Fruit fly (Drosophila melanogaster) whole organism, embryonic: ENCODE measurements around the gene CG46458.

Experiments used
- Atf-2 ChIP-seq: fragments of 200-800 bp; sonication (Bioruptor generic); optimal IDR thresholded peaks from 2 replicates; lab custom pipeline; 2016; ENCODE audit warnings: missing biosample characterization, missing genetic modification characterization
- CG10209 ChIP-seq: fragments of 200-800 bp; sonication (Bioruptor generic); optimal IDR thresholded peaks from 3 replicates; lab custom pipeline; 2017; ENCODE audit warnings: missing biosample characterization, mild to moderate bottlenecking, missing genetic modification characterization, missing genetic modification reagents
- CG10462 ChIP-seq: fragments of 200-800 bp; sonication (Bioruptor generic); optimal IDR thresholded peaks from 2 replicates; lab custom pipeline; 2016; ENCODE audit warnings: missing biosample characterization, missing genetic modification characterization
- CG12219 ChIP-seq: fragments of 200-800 bp; sonication (Bioruptor generic); optimal IDR thresholded peaks from 3 replicates; lab custom pipeline; 2018; ENCODE audit warnings: missing biosample characterization, mild to moderate bottlenecking, missing genetic modification characterization
- CG12299 ChIP-seq: fragments of 200-800 bp; sonication (Bioruptor generic); optimal IDR thresholded peaks from 2 replicates; lab custom pipeline; 2018; ENCODE audit warnings: missing biosample characterization, mild to moderate bottlenecking, missing genetic modification characterization
- CG1529 ChIP-seq: fragments of 200-800 bp; sonication (Bioruptor generic); optimal IDR thresholded peaks from 3 replicates; lab custom pipeline; 2018; ENCODE audit warnings: missing biosample characterization, missing genetic modification characterization
- CG17912 ChIP-seq: fragments of 200-800 bp; sonication (Bioruptor generic); optimal IDR thresholded peaks from 2 replicates; lab custom pipeline; 2018; ENCODE audit warnings: missing biosample characterization, mild to moderate bottlenecking, missing genetic modification characterization
- CG18619 ChIP-seq: fragments of 200-800 bp; sonication (Bioruptor generic); optimal IDR thresholded peaks from 3 replicates; lab custom pipeline; 2017; ENCODE audit warnings: missing biosample characterization, mild to moderate bottlenecking, missing genetic modification characterization
- CG2678 ChIP-seq: fragments of 200-800 bp; sonication (Bioruptor generic); optimal IDR thresholded peaks from 3 replicates; lab custom pipeline; 2019; ENCODE audit warnings: missing biosample characterization, mild to moderate bottlenecking, missing genetic modification characterization, moderate library complexity
- CG34224 ChIP-seq: fragments of 200-800 bp; sonication (Bioruptor generic); IDR thresholded peaks from 3 replicates; pipeline ENCODE4 v1.3.6; 2022; ENCODE audit warnings: missing biosample characterization, missing genetic modification characterization; ENCODE audit not compliant: partially characterized antibody
- CG3838 ChIP-seq: fragments of 200-800 bp; sonication (Bioruptor generic); optimal IDR thresholded peaks from 3 replicates; lab custom pipeline; 2016; ENCODE audit warnings: missing biosample characterization, missing genetic modification characterization
- CG4360 ChIP-seq: fragments of 200-800 bp; sonication (Bioruptor generic); IDR thresholded peaks from 2 replicates; pipeline ENCODE4 v1.3.6; 2022; ENCODE audit warnings: missing biosample characterization, missing genetic modification characterization
- CG4730 ChIP-seq: fragments of 200-800 bp; sonication (Bioruptor generic); IDR thresholded peaks from 2 replicates; pipeline ENCODE4 v1.3.6; 2022; ENCODE audit warnings: missing biosample characterization, missing genetic modification characterization
- CG6175 ChIP-seq: fragments of 200-800 bp; sonication (Bioruptor generic); IDR thresholded peaks from 3 replicates; pipeline ENCODE4 v1.3.6; 2022; ENCODE audit warnings: missing biosample characterization, missing genetic modification characterization
- CG8388 ChIP-seq: fragments of 200-800 bp; sonication (Bioruptor generic); optimal IDR thresholded peaks from 2 replicates; lab custom pipeline; 2019; ENCODE audit warnings: missing biosample characterization, mild to moderate bottlenecking, missing genetic modification characterization, moderate library complexity
- CG8924 ChIP-seq: fragments of 200-800 bp; optimal IDR thresholded peaks from 3 replicates; lab custom pipeline; 2019; ENCODE audit warnings: missing biosample characterization, mild to moderate bottlenecking, missing genetic modification characterization, moderate library complexity
- CG8944 ChIP-seq: fragments of 200-800 bp; sonication (Bioruptor generic); optimal IDR thresholded peaks from 3 replicates; lab custom pipeline; 2016; ENCODE audit warnings: missing biosample characterization, missing genetic modification characterization
- CrebB ChIP-seq: fragments of 200-800 bp; sonication (Bioruptor generic); optimal IDR thresholded peaks from 3 replicates; lab custom pipeline; 2018; ENCODE audit warnings: missing biosample characterization, mild to moderate bottlenecking, missing genetic modification characterization
- D19B ChIP-seq: fragments of 200-800 bp; sonication (Bioruptor generic); optimal IDR thresholded peaks from 2 replicates; lab custom pipeline; 2017; ENCODE audit warnings: missing biosample characterization, mild to moderate bottlenecking, missing genetic modification characterization
- Dad ChIP-seq: fragments of 200-800 bp; sonication (Bioruptor generic); optimal IDR thresholded peaks from 3 replicates; lab custom pipeline; 2016; ENCODE audit warnings: missing biosample characterization, missing genetic modification characterization
- Dbx ChIP-seq: fragments of 200-800 bp; sonication (Bioruptor generic); IDR thresholded peaks from 3 replicates; pipeline ENCODE4 v1.3.6; 2022; ENCODE audit warnings: missing biosample characterization, missing genetic modification characterization
- Dref ChIP-seq: fragments of 200-800 bp; sonication (Bioruptor generic); IDR thresholded peaks from 2 replicates; pipeline ENCODE4 v1.3.6; 2022; ENCODE audit warnings: missing biosample characterization, missing genetic modification characterization
- HmgZ ChIP-seq: fragments of 200-800 bp; sonication (Bioruptor generic); optimal IDR thresholded peaks from 2 replicates; lab custom pipeline; 2018; ENCODE audit warnings: missing biosample characterization, mild to moderate bottlenecking, missing genetic modification characterization
- Hr3 ChIP-seq: fragments of 200-800 bp; sonication (Bioruptor generic); optimal IDR thresholded peaks from 3 replicates; lab custom pipeline; 2016; ENCODE audit warnings: missing biosample characterization, missing genetic modification characterization
- Kr ChIP-seq: fragments of 200-800 bp; sonication (Bioruptor generic); optimal IDR thresholded peaks from 2 replicates; lab custom pipeline; 2017; ENCODE audit warnings: missing biosample characterization, mild to moderate bottlenecking, missing genetic modification characterization
- Med ChIP-seq: fragments of 200-800 bp; sonication (Bioruptor generic); peaks from one replicate; lab custom pipeline; 2016; ENCODE audit warnings: missing biosample characterization, missing genetic modification characterization, mild to moderate bottlenecking, inconsistent platforms, moderate library complexity
- Nf-YA ChIP-seq: fragments of 200-800 bp; sonication (Bioruptor generic); IDR thresholded peaks from 2 replicates; pipeline ENCODE4 v1.3.6; 2022; ENCODE audit warnings: missing biosample characterization, missing genetic modification characterization
- Optix ChIP-seq: fragments of 200-800 bp; sonication (Bioruptor generic); IDR thresholded peaks from 3 replicates; pipeline ENCODE4 v1.3.6; 2022; ENCODE audit warnings: missing biosample characterization, missing genetic modification characterization
- Pdp1 ChIP-seq, 2 experiments: fragments of 200-800 bp; sonication (Bioruptor generic); optimal IDR thresholded peaks; 3 replicates each; lab custom pipeline; 2016; ENCODE audit warnings: missing biosample characterization in 2 of 2, missing genetic modification characterization in 2 of 2, mild to moderate bottlenecking in 1 of 2, moderate library complexity in 1 of 2
- Side ChIP-seq: fragments of 200-800 bp; sonication (Bioruptor generic); optimal IDR thresholded peaks from 2 replicates; lab custom pipeline; 2016; ENCODE audit warnings: missing biosample characterization, missing genetic modification characterization
- Sin3A ChIP-seq: fragments of >200 bp; optimal IDR thresholded peaks from 2 replicates; lab custom pipeline; 2018
- Trl ChIP-seq, 3 experiments: fragments of >200 bp in 2 of 3; fragments of 200-800 bp in 1 of 3; sonication (Bioruptor generic) in 1 of 3; optimal IDR thresholded peaks; 2 replicates in 1 of 3; 3 replicates in 2 of 3; lab custom pipeline; 2016 to 2017; ENCODE audit warnings: missing biosample characterization in 1 of 3, missing genetic modification characterization in 1 of 3
- Usf ChIP-seq: fragments of 200-800 bp; sonication (Bioruptor generic); optimal IDR thresholded peaks from 2 replicates; lab custom pipeline; 2017; ENCODE audit warnings: missing genotype, missing biosample characterization, missing genetic modification characterization
- caup ChIP-seq: fragments of 200-800 bp; sonication (Bioruptor generic); optimal IDR thresholded peaks from 3 replicates; lab custom pipeline; 2017; ENCODE audit warnings: missing biosample characterization, mild to moderate bottlenecking, missing genetic modification characterization, moderate library complexity; ENCODE audit not compliant: severe bottlenecking
- chn ChIP-seq: fragments of 200-800 bp; sonication (Bioruptor generic); optimal IDR thresholded peaks from 2 replicates; lab custom pipeline; 2016; ENCODE audit warnings: missing biosample characterization, missing genetic modification characterization
- dysf ChIP-seq: fragments of 200-800 bp; sonication (Bioruptor generic); IDR thresholded peaks from 3 replicates; pipeline ENCODE4 v1.3.6; 2022; ENCODE audit warnings: missing biosample characterization, missing genetic modification characterization
- exex ChIP-seq: fragments of 200-800 bp; sonication (Bioruptor generic); optimal IDR thresholded peaks from 4 replicates; lab custom pipeline; 2018; ENCODE audit warnings: missing biosample characterization, mild to moderate bottlenecking, missing genetic modification characterization, moderate library complexity
- gt ChIP-seq: fragments of 200-800 bp; sonication (Bioruptor generic); IDR thresholded peaks from 2 replicates; pipeline ENCODE4 v1.3.6; 2022; ENCODE audit warnings: missing biosample characterization, missing genetic modification characterization
- her ChIP-seq: fragments of 200-800 bp; sonication (Bioruptor generic); optimal IDR thresholded peaks from 2 replicates; lab custom pipeline; 2016; ENCODE audit warnings: missing biosample characterization, missing genetic modification characterization
- jigr1 ChIP-seq: fragments of 200-800 bp; sonication (Bioruptor generic); IDR thresholded peaks from 3 replicates; pipeline ENCODE4 v1.3.6; 2022; ENCODE audit warnings: missing biosample characterization, missing genetic modification characterization
- kah ChIP-seq: fragments of 200-800 bp; sonication (Bioruptor generic); optimal IDR thresholded peaks from 2 replicates; lab custom pipeline; 2018; ENCODE audit warnings: missing biosample characterization, mild to moderate bottlenecking, missing genetic modification characterization
- lilli ChIP-seq: fragments of 200-800 bp; sonication (Bioruptor generic); optimal IDR thresholded peaks from 3 replicates; lab custom pipeline; 2016; ENCODE audit warnings: missing biosample characterization, missing genetic modification characterization
- odd ChIP-seq: fragments of 200-800 bp; sonication (Bioruptor generic); optimal IDR thresholded peaks from 2 replicates; lab custom pipeline; 2017; ENCODE audit warnings: missing biosample characterization, mild to moderate bottlenecking, missing genetic modification characterization
- pan ChIP-seq, 4 experiments: fragments of >200 bp in 3 of 4; fragments of 200-800 bp in 1 of 4; sonication (Bioruptor generic) in 1 of 4; optimal IDR thresholded peaks in 3 of 4; IDR thresholded peaks in 1 of 4; 2 replicates each; pipeline versions ENCODE4 v1.3.6 to Lab custom; 2017 to 2022; ENCODE audit warnings: missing biosample characterization in 2 of 4, missing genetic modification characterization in 2 of 4, mixed read lengths in 1 of 4
- sens ChIP-seq: fragments of 200-800 bp; sonication (Bioruptor generic); peaks from one replicate; lab custom pipeline; 2016; ENCODE audit warnings: missing biosample characterization, missing genetic modification characterization
- tap ChIP-seq: fragments of 200-800 bp; optimal IDR thresholded peaks from 3 replicates; lab custom pipeline; 2019; ENCODE audit warnings: missing biosample characterization, mild to moderate bottlenecking, missing genetic modification characterization, moderate library complexity
- tx ChIP-seq: fragments of 200-800 bp; sonication (Bioruptor generic); optimal IDR thresholded peaks from 2 replicates; lab custom pipeline; 2016; ENCODE audit warnings: missing biosample characterization, missing genetic modification characterization

CG46458 gene

DNA sequence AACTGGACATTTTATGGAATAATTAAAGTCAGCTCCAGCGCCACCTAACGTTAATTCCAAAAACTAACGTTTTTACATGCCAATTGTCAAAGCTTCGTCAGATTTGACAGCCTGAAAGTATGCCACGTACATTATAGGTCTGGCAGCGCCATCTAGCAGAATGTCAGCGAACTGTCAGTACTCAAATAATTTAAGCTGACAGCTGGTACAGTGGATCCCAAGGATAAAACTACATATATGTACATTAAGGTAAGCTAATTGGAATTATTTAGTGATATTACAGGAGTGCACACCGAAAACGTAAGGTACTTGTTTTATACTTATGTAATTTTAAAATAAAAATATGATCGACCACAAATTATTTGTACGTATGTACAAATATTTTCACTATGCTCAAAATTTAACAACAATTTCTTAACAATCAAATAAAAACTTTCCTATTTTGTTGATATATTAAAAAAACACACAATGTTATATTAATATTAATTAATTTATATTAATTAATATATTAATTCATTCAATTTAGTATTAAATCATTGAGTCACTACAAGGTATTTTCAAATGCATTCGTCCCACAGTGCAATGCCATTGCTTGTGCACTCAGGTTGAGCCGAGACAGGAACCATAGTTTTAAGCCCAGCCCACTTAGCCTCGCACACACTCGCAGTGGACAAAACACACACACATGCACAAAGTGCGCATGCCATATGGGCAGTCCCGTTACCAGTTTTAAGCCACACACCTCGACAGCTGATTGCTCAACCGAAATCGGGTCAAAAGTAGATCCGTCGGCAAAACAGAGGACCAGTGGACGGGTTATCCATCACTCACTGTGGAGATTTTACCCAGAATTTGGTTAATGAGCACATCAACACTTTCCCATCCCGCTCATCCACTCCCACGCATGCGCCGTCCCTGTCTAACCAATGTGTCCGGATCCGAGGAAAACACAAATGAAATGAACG lies 45.6 kb downstream of the CG46458 start (continued):
- TF ChIP-seq Optix (GFP tag; lab: Robert Waterston, UW) (0 out of 3 replicates have a peak, but pooled peaks have one; percentile 50), CG17912 (GFP tag; lab: Kevin White, UChicago) (no peak), Dad (GFP tag; lab: Kevin White, UChicago) (peak; percentile 43), Med (GFP tag; lab: Kevin White, UChicago) (peak; percentile 96), tx (peak; percentile 56), exex (tag; lab: Kevin White, UChicago) (peak; percentile 44), chn (GFP tag; lab: Kevin White, UChicago) (peak; percentile 53), lilli (GFP tag; lab: Kevin White, UChicago) (peak; percentile 71), Hr3 (GFP tag; lab: Kevin White, UChicago) (peak; percentile 86), pan (optimal IDR thresholded peaks at IDR 0.05; lab: Kevin White, UChicago) (no peak), pan (GFP tag; optimal IDR thresholded peaks at IDR 0.05 in 1 of 2, IDR thresholded peaks at IDR 0.05 in 1 of 2) (peak in 1 of 2 experiments; percentile 65), D19B (GFP tag; lab: Kevin White, UChicago) (peak; percentile 71), Dref (GFP tag; lab: Robert Waterston, UW) (no peak), CG8944 (GFP tag; lab: Kevin White, UChicago) (peak; percentile 24), CG4730 (GFP tag; lab: Robert Waterston, UW) (peak; percentile 45; the same call in 1 of the 2 replicates), Pdp1 (GFP tag; optimal IDR thresholded peaks at IDR 0.05; lab: Kevin White, UChicago) (peak; percentile 65 to 72), Usf (GFP tag; lab: Kevin White, UChicago) (peak; percentile 49), Atf-2 (GFP tag; lab: Kevin White, UChicago) (peak; percentile 55), caup (GFP tag; lab: Kevin White, UChicago) (peak; percentile 79), CG18619 (peak; percentile 89), CG2678 (peak; percentile 90), Kr (GFP tag; lab: Kevin White, UChicago) (peak; percentile 56), CG1529 (GFP tag; lab: Kevin White, UChicago) (peak; percentile 56), Side (GFP tag; lab: Kevin White, UChicago) (peak; percentile 52), CG3838 (GFP tag; lab: Kevin White, UChicago) (peak; percentile 38), CG10209 (peak; percentile 87), odd (GFP tag; lab: Kevin White, UChicago) (peak; percentile 83), tap (tag; lab: Kevin White, UChicago) (peak; percentile 74), CG12299 (tag; lab: Kevin White, UChicago) (peak; percentile 73), gt (GFP tag; lab: Robert Waterston, UW) (no peak), her (GFP tag; lab: Kevin White, UChicago) (peak; percentile 45), HmgZ (tag; lab: Kevin White, UChicago) (peak; percentile 81), kah (GFP tag; lab: Kevin White, UChicago) (peak; percentile 65), CrebB (tag; lab: Kevin White, UChicago) (peak; percentile 56), Nf-YA (GFP tag; lab: Robert Waterston, UW) (peak; percentile 15; the same call in 1 of the 2 replicates), CG10462 (GFP tag; lab: Kevin White, UChicago) (peak; percentile 80), CG6175 (GFP tag; lab: Robert Waterston, UW) (no peak), dysf (GFP tag; lab: Robert Waterston, UW) (peak; percentile 79), jigr1 (0 out of 3 replicates have a peak, but pooled peaks have one; percentile 8), Trl (optimal IDR thresholded peaks at IDR 0.05; lab: Kevin White, UChicago) (no peak), Trl (GFP tag; optimal IDR thresholded peaks at IDR 0.05; lab: Kevin White, UChicago) (peak; percentile 75), Dbx (peak; percentile 75; the same call in 2 of the 3 replicates), Sin3A (lab: Kevin White, UChicago) (no peak), CG8388 (peak; percentile 89), sens (peak; percentile 95), CG8924 (tag; lab: Kevin White, UChicago) (peak; percentile 91), CG34224 (0 out of 3 replicates have a peak, but pooled peaks have one; percentile 36), CG4360 (GFP tag; lab: Robert Waterston, UW) (peak; percentile 14; the same call in 1 of the 2 replicates), CG12219 (GFP tag; lab: Kevin White, UChicago) (peak; percentile 60)
